Fruit fly (Drosophila melanogaster): ENCODE results near the gene CG1637.

- TF ChIP-seq CG17806 (tag; optimal IDR thresholded peaks at IDR 0.05): no peak
- TF ChIP-seq Pif1A (GFP tag; optimal IDR thresholded peaks at IDR 0.05): no peak
- TF ChIP-seq CG4496 (GFP tag; IDR thresholded peaks at IDR 0.05): no peak
- TF ChIP-seq CG34367 (tag; optimal IDR thresholded peaks at IDR 0.05): no peak
- TF ChIP-seq gl (tag; optimal IDR thresholded peaks at IDR 0.05): no peak
These were observed 38.7 kb downstream of the CG1637 start, which contains the start of gene CG15210 for dm6 chrX:10838962-10839361.

Data from whole organism, pupa.